Fruit fly (Drosophila melanogaster) whole organism, embryonic: ENCODE measurements around the gene Trf.

Source experiments
- CG10431 ChIP-seq: fragments of 200-800 bp; sonication (Bioruptor generic); optimal IDR thresholded peaks from 3 replicates; lab custom pipeline; 2018; ENCODE audit warnings: missing biosample characterization, mild to moderate bottlenecking, missing genetic modification characterization
- CG10462 ChIP-seq: fragments of 200-800 bp; sonication (Bioruptor generic); optimal IDR thresholded peaks from 2 replicates; lab custom pipeline; 2016; ENCODE audit warnings: missing biosample characterization, missing genetic modification characterization
- CG11695 ChIP-seq: fragments of 200-800 bp; sonication (Bioruptor generic); IDR thresholded peaks from 3 replicates; pipeline ENCODE4 v1.3.6; 2022; ENCODE audit warnings: missing biosample characterization, missing genetic modification characterization
- CG12219 ChIP-seq: fragments of 200-800 bp; sonication (Bioruptor generic); optimal IDR thresholded peaks from 3 replicates; lab custom pipeline; 2018; ENCODE audit warnings: missing biosample characterization, mild to moderate bottlenecking, missing genetic modification characterization
- CG12659 ChIP-seq: fragments of 200-800 bp; sonication (Bioruptor generic); optimal IDR thresholded peaks from 3 replicates; lab custom pipeline; 2017; ENCODE audit warnings: mild to moderate bottlenecking, missing biosample characterization, missing genetic modification reagents, missing genetic modification characterization
- CG14014 ChIP-seq: fragments of 200-800 bp; sonication (Bioruptor generic); IDR thresholded peaks from 2 replicates; pipeline ENCODE4 v1.3.6; 2022; ENCODE audit warnings: missing biosample characterization, missing genetic modification characterization
- CG14710 ChIP-seq: fragments of 200-800 bp; sonication (Bioruptor generic); optimal IDR thresholded peaks from 3 replicates; lab custom pipeline; 2019; ENCODE audit warnings: missing biosample characterization, mild to moderate bottlenecking, missing genetic modification characterization, moderate library complexity
- CG17328 ChIP-seq: fragments of 200-800 bp; sonication (Bioruptor generic); IDR thresholded peaks from 2 replicates; pipeline ENCODE4 v1.3.6; 2022; ENCODE audit warnings: missing biosample characterization, missing genetic modification characterization
- CG17829 ChIP-seq: fragments of 200-800 bp; optimal IDR thresholded peaks from 2 replicates; lab custom pipeline; 2019; ENCODE audit warnings: missing biosample characterization, mild to moderate bottlenecking, missing genetic modification characterization, moderate library complexity
- CG18476 ChIP-seq: fragments of 200-800 bp; sonication (Bioruptor generic); optimal IDR thresholded peaks from 2 replicates; lab custom pipeline; 2016; ENCODE audit warnings: missing biosample characterization, mild to moderate bottlenecking, missing genetic modification characterization
- CG30431 ChIP-seq: fragments of 200-800 bp; sonication (Bioruptor generic); optimal IDR thresholded peaks from 2 replicates; lab custom pipeline; 2017; ENCODE audit warnings: missing biosample characterization, missing genetic modification characterization
- CG31224 ChIP-seq: fragments of 200-800 bp; sonication (Bioruptor generic); IDR thresholded peaks from 2 replicates; pipeline ENCODE4 v1.3.6; 2022; ENCODE audit warnings: missing biosample characterization, missing genetic modification characterization
- CG32767 ChIP-seq: fragments of 200-800 bp; sonication (Bioruptor generic); IDR thresholded peaks from 2 replicates; pipeline ENCODE4 v1.3.6; 2022; ENCODE audit warnings: missing biosample characterization, missing genetic modification characterization
- CG3281 ChIP-seq: fragments of 200-800 bp; sonication (Bioruptor generic); optimal IDR thresholded peaks from 3 replicates; lab custom pipeline; 2017; ENCODE audit warnings: missing biosample characterization, mild to moderate bottlenecking, missing genetic modification characterization
- CG33213 ChIP-seq: fragments of 200-800 bp; sonication (Bioruptor generic); optimal IDR thresholded peaks from 3 replicates; lab custom pipeline; 2016; ENCODE audit warnings: missing biosample characterization, missing genetic modification characterization
- CG3995 ChIP-seq: fragments of 200-800 bp; sonication (Bioruptor generic); optimal IDR thresholded peaks from 3 replicates; lab custom pipeline; 2016; ENCODE audit warnings: missing biosample characterization, missing genetic modification characterization
- CG4404 ChIP-seq: fragments of 200-800 bp; sonication (Bioruptor generic); IDR thresholded peaks from 2 replicates; pipeline ENCODE4 v1.3.6; 2022; ENCODE audit warnings: missing biosample characterization, missing genetic modification characterization
- CG6175 ChIP-seq: fragments of 200-800 bp; sonication (Bioruptor generic); IDR thresholded peaks from 3 replicates; pipeline ENCODE4 v1.3.6; 2022; ENCODE audit warnings: missing biosample characterization, missing genetic modification characterization
- CG7987 ChIP-seq: fragments of 200-800 bp; sonication (Bioruptor generic); optimal IDR thresholded peaks from 2 replicates; lab custom pipeline; 2018; ENCODE audit warnings: missing biosample characterization, mild to moderate bottlenecking, missing genetic modification characterization, moderate library complexity
- CG9876 ChIP-seq: fragments of 200-800 bp; sonication (Bioruptor generic); optimal IDR thresholded peaks from 2 replicates; lab custom pipeline; 2016; ENCODE audit warnings: missing biosample characterization, missing genetic modification characterization
- CHES-1-like ChIP-seq: fragments of 200-800 bp; sonication (Bioruptor generic); optimal IDR thresholded peaks from 2 replicates; lab custom pipeline; 2016; ENCODE audit warnings: missing biosample characterization, missing genetic modification characterization
- D19A ChIP-seq: fragments of 200-800 bp; optimal IDR thresholded peaks from 3 replicates; lab custom pipeline; 2019; ENCODE audit warnings: missing biosample characterization, mild to moderate bottlenecking, missing genetic modification characterization, moderate library complexity
- Dek ChIP-seq: fragments of 200-800 bp; sonication (Bioruptor generic); optimal IDR thresholded peaks from 3 replicates; lab custom pipeline; 2019; ENCODE audit warnings: missing biosample characterization, mild to moderate bottlenecking, missing genetic modification characterization, moderate library complexity
- Dp ChIP-seq: fragments of 200-800 bp; sonication (Bioruptor generic); optimal IDR thresholded peaks from 2 replicates; lab custom pipeline; 2018; ENCODE audit warnings: missing biosample characterization, mild to moderate bottlenecking, missing genetic modification characterization, moderate library complexity
- E2f1 ChIP-seq: fragments of 200-800 bp; sonication (Bioruptor generic); IDR thresholded peaks from 2 replicates; pipeline ENCODE4 v1.3.6; 2022; ENCODE audit warnings: missing biosample characterization, missing genetic modification characterization
- GATAe ChIP-seq: fragments of 200-800 bp; sonication (Bioruptor generic); conservative IDR thresholded peaks from 2 replicates; pipeline ENCODE4 v1.3.6; 2022; ENCODE audit warnings: missing biosample characterization, missing genetic modification characterization
- Hsf ChIP-seq: fragments of 200-800 bp; sonication (Bioruptor generic); optimal IDR thresholded peaks from 3 replicates; lab custom pipeline; 2016; ENCODE audit warnings: missing biosample characterization, missing genetic modification characterization
- Jarid2 ChIP-seq: fragments of 200-800 bp; sonication (Bioruptor generic); optimal IDR thresholded peaks from 3 replicates; lab custom pipeline; 2017; ENCODE audit warnings: mild to moderate bottlenecking, missing biosample characterization, missing genetic modification reagents, missing genetic modification characterization
- MESR4 ChIP-seq: fragments of 200-800 bp; sonication (Bioruptor generic); optimal IDR thresholded peaks from 2 replicates; lab custom pipeline; 2018; ENCODE audit warnings: missing biosample characterization, mild to moderate bottlenecking, missing genetic modification characterization, moderate library complexity
- MTF-1 ChIP-seq: fragments of 200-800 bp; sonication (Bioruptor generic); optimal IDR thresholded peaks from 2 replicates; lab custom pipeline; 2018; ENCODE audit warnings: missing biosample characterization, mild to moderate bottlenecking, missing genetic modification characterization, borderline replicate concordance
- Nf-YA ChIP-seq: fragments of 200-800 bp; sonication (Bioruptor generic); IDR thresholded peaks from 2 replicates; pipeline ENCODE4 v1.3.6; 2022; ENCODE audit warnings: missing biosample characterization, missing genetic modification characterization
- Nf-YB ChIP-seq: fragments of 200-800 bp; sonication (Bioruptor generic); optimal IDR thresholded peaks from 3 replicates; lab custom pipeline; 2019; ENCODE audit warnings: missing biosample characterization, mild to moderate bottlenecking, missing genetic modification characterization, moderate library complexity
- Scr ChIP-seq: fragments of 200-800 bp; sonication (Bioruptor generic); IDR thresholded peaks from 2 replicates; pipeline ENCODE4 v1.3.6; 2022; ENCODE audit warnings: missing biosample characterization, missing genetic modification characterization; ENCODE audit not compliant: partially characterized antibody
- Spps ChIP-seq: fragments of 200-800 bp; sonication (Bioruptor generic); optimal IDR thresholded peaks from 2 replicates; lab custom pipeline; 2018; ENCODE audit warnings: missing biosample characterization, mild to moderate bottlenecking, missing genetic modification characterization
- Sry-β ChIP-seq: fragments of 200-800 bp; sonication (Bioruptor generic); optimal IDR thresholded peaks from 2 replicates; lab custom pipeline; 2018; ENCODE audit warnings: missing biosample characterization, mild to moderate bottlenecking, missing genetic modification characterization, moderate library complexity
- Vsx1 ChIP-seq: fragments of 200-800 bp; sonication (Bioruptor generic); optimal IDR thresholded peaks from 2 replicates; lab custom pipeline; 2017; ENCODE audit warnings: missing biosample characterization, mild to moderate bottlenecking, missing genetic modification characterization, missing genetic modification reagents
- bcd ChIP-seq: fragments of 200-800 bp; sonication (Bioruptor generic); optimal IDR thresholded peaks from 2 replicates; lab custom pipeline; 2017; ENCODE audit warnings: missing biosample characterization, mild to moderate bottlenecking, missing genetic modification characterization
- cad ChIP-seq: fragments of >200 bp; optimal IDR thresholded peaks from 2 replicates; lab custom pipeline; 2017; ENCODE audit warnings: missing biosample characterization, missing genetic modification characterization
- crc ChIP-seq: fragments of 200-800 bp; sonication (Bioruptor generic); optimal IDR thresholded peaks from 2 replicates; lab custom pipeline; 2016; ENCODE audit warnings: missing biosample characterization, missing genetic modification characterization
- exex ChIP-seq: fragments of 200-800 bp; sonication (Bioruptor generic); optimal IDR thresholded peaks from 4 replicates; lab custom pipeline; 2018; ENCODE audit warnings: missing biosample characterization, mild to moderate bottlenecking, missing genetic modification characterization, moderate library complexity
- fd64A ChIP-seq: fragments of 200-800 bp; sonication (Bioruptor generic); optimal IDR thresholded peaks from 3 replicates; lab custom pipeline; 2018; ENCODE audit warnings: missing biosample characterization, mild to moderate bottlenecking, missing genetic modification characterization
- gfzf ChIP-seq: fragments of 200-800 bp; sonication (Bioruptor generic); optimal IDR thresholded peaks from 2 replicates; lab custom pipeline; 2016; ENCODE audit warnings: missing biosample characterization, mild to moderate bottlenecking, missing genetic modification characterization, moderate library complexity
- klu ChIP-seq: fragments of 200-800 bp; sonication (Bioruptor generic); IDR thresholded peaks from 2 replicates; pipeline ENCODE4 v1.3.6; 2022; ENCODE audit warnings: missing biosample characterization, missing genetic modification characterization
- sc ChIP-seq, 3 experiments: fragments of >200 bp in 2 of 3; fragments of 200-800 bp in 1 of 3; sonication (Bioruptor generic) in 1 of 3; optimal IDR thresholded peaks; 2 replicates in 2 of 3; 3 replicates in 1 of 3; lab custom pipeline; 2017; ENCODE audit warnings: mild to moderate bottlenecking in 1 of 3, missing biosample characterization in 1 of 3, missing genetic modification characterization in 1 of 3, missing genetic modification reagents in 1 of 3
- sna ChIP-seq: fragments of 200-800 bp; sonication (Bioruptor generic); IDR thresholded peaks from 2 replicates; pipeline ENCODE4 v1.3.6; 2022; ENCODE audit warnings: missing biosample characterization, missing genetic modification characterization; ENCODE audit not compliant: partially characterized antibody
- tap ChIP-seq: fragments of 200-800 bp; optimal IDR thresholded peaks from 3 replicates; lab custom pipeline; 2019; ENCODE audit warnings: missing biosample characterization, mild to moderate bottlenecking, missing genetic modification characterization, moderate library complexity
- tgo ChIP-seq: fragments of 200-800 bp; sonication (Bioruptor generic); IDR thresholded peaks from 3 replicates; pipeline ENCODE4 v1.3.6; 2022; ENCODE audit warnings: missing biosample characterization, missing genetic modification characterization
- zen ChIP-seq: fragments of 200-800 bp; sonication (Bioruptor generic); optimal IDR thresholded peaks from 3 replicates; lab custom pipeline; 2018; ENCODE audit warnings: missing biosample characterization, mild to moderate bottlenecking, missing genetic modification characterization, moderate library complexity
- zfh2 ChIP-seq: fragments of 200-800 bp; sonication (Bioruptor generic); optimal IDR thresholded peaks from 2 replicates; lab custom pipeline; 2016; ENCODE audit warnings: missing biosample characterization, missing genetic modification characterization

Trf gene

DNA sequence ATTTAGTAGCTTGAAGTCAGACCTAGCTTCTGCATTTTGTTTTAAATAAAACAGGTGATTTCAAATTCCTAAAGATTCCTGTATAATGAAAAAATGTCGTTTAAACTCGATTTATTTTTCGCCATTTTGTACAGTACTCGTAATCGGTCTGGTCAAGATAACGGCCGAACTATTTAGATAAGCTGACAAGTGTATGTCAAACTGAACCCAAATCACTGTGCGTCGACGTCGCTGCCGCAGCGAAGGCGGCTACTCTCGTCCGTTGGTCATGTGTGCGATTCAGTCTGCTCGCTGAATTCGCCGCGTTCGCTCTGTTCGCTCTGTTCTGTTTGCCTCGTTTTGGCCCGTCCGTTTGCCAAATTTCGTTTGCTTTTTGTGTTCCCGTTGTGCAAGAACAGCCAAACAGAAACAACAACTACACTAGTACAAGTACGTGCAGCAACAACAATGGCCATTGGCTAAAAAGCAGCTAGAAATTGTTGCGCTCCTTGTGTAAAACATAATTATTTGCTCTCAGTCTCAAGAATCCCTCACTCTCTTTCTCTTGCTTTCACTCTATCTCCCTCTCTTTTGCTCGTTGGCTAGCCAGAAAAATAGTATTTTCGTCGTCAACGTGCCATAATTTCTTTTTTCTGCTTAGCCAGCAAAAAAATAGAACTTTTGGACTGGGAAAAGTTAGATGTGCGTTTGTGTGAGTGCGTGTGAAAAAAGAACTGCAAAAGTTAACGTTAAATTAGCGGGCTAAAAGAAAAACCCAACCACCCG lies 15.5 kb downstream of the Trf start (continued):
- no peak for TF ChIP-seq MESR4
- TF ChIP-seq bcd (GFP tag; lab: Kevin White, UChicago), result no peak
- no peak for TF ChIP-seq klu (GFP tag; lab: Robert Waterston, UW)
- TF ChIP-seq Dek, result no peak
- TF ChIP-seq CG17328 (GFP tag; lab: Robert Waterston, UW), result no peak
- TF ChIP-seq Hsf (GFP tag; lab: Kevin White, UChicago), result no peak
- no peak for TF ChIP-seq tgo (GFP tag; lab: Robert Waterston, UW)
- TF ChIP-seq gfzf, result no peak
- no peak for TF ChIP-seq CG14710 (tag; lab: Kevin White, UChicago)
- peak; percentile 6 for TF ChIP-seq zfh2 (GFP tag; lab: Kevin White, UChicago)
- no peak for TF ChIP-seq CG7987
- TF ChIP-seq CG11695 (GFP tag; lab: Robert Waterston, UW), result 0 out of 3 replicates have a peak, but pooled peaks have one; percentile 36
- no peak for TF ChIP-seq tap (tag; lab: Kevin White, UChicago)
- TF ChIP-seq CG10431 (GFP tag; lab: Kevin White, UChicago), result no peak
- no peak for TF ChIP-seq D19A (tag; lab: Kevin White, UChicago)
- TF ChIP-seq CG12659 (GFP tag; lab: Kevin White, UChicago), result no peak
- TF ChIP-seq GATAe (GFP tag; lab: Robert Waterston, UW), result peak; percentile 78
- no peak for TF ChIP-seq sc (optimal IDR thresholded peaks at IDR 0.05; lab: Kevin White, UChicago)
- no peak for TF ChIP-seq sc (GFP tag; optimal IDR thresholded peaks at IDR 0.05; lab: Kevin White, UChicago)
- TF ChIP-seq CG31224 (GFP tag; lab: Robert Waterston, UW), result 0 out of 2 replicates have a peak, but pooled peaks have one; percentile 5
- peak; percentile 72 for TF ChIP-seq Jarid2 (GFP tag; lab: Kevin White, UChicago)
- no peak for TF ChIP-seq crc (GFP tag; lab: Kevin White, UChicago)
- TF ChIP-seq Spps, result no peak
- no peak for TF ChIP-seq cad (GFP tag; lab: Kevin White, UChicago)
- no peak for TF ChIP-seq CG17829
- TF ChIP-seq CG18476 (GFP tag; lab: Kevin White, UChicago), result no peak
- TF ChIP-seq sna (GFP tag; lab: Robert Waterston, UW), result no peak
- no peak for TF ChIP-seq fd64A
- TF ChIP-seq CG33213 (GFP tag; lab: Kevin White, UChicago), result no peak
- TF ChIP-seq zen (tag; lab: Kevin White, UChicago), result peak; percentile 5
- no peak for TF ChIP-seq Nf-YB (GFP tag; lab: Kevin White, UChicago)
- TF ChIP-seq Dp (GFP tag; lab: Kevin White, UChicago), result no peak
- TF ChIP-seq CG12219 (GFP tag; lab: Kevin White, UChicago), result no peak
- no peak for TF ChIP-seq CG4404
- TF ChIP-seq CG9876, result no peak
- TF ChIP-seq CG14014, result no peak
- TF ChIP-seq CG32767 (GFP tag; lab: Robert Waterston, UW), result no peak
- TF ChIP-seq CG10462 (GFP tag; lab: Kevin White, UChicago), result no peak
- TF ChIP-seq CG3281 (GFP tag; lab: Kevin White, UChicago), result peak; percentile 26
- TF ChIP-seq Nf-YA (GFP tag; lab: Robert Waterston, UW), result no peak
- no peak for TF ChIP-seq CHES-1-like
- no peak for TF ChIP-seq E2f1 (GFP tag; lab: Robert Waterston, UW)
- no peak for TF ChIP-seq MTF-1 (GFP tag; lab: Kevin White, UChicago)
- TF ChIP-seq exex (tag; lab: Kevin White, UChicago), result peak; percentile 84
- no peak for TF ChIP-seq Sry-β
- no peak for TF ChIP-seq CG3995 (GFP tag; lab: Kevin White, UChicago)
- no peak for TF ChIP-seq CG30431 (GFP tag; lab: Kevin White, UChicago)
- no peak for TF ChIP-seq CG6175 (GFP tag; lab: Robert Waterston, UW)
- TF ChIP-seq Scr (GFP tag; lab: Robert Waterston, UW), result peak; percentile 45; the same call in 1 of the 2 replicates
- no peak for TF ChIP-seq Vsx1 (GFP tag; lab: Kevin White, UChicago)
